Worm (Caenorhabditis elegans) whole organism, L2 larva: ENCODE data around the gene C13G5.2.

ENCODE experiments used
- ZK546.5 ChIP-seq: sonication (generic microtip); optimal IDR thresholded peaks from 2 replicates; lab custom pipeline; 2017; ENCODE audit warnings: missing biosample characterization, missing genetic modification characterization
- ama-1 ChIP-seq: fragments of 150-350 bp; optimal IDR thresholded peaks from 2 replicates; lab custom pipeline; 2018; ENCODE audit warnings: inconsistent platforms
- egl-27 ChIP-seq: sonication (generic microtip); optimal IDR thresholded peaks from 3 replicates; lab custom pipeline; 2017; ENCODE audit warnings: missing biosample characterization, missing genetic modification reagents, missing genetic modification characterization
- fos-1 ChIP-seq: fragments of 150-350 bp; optimal IDR thresholded peaks from 2 replicates; lab custom pipeline; 2014; ENCODE audit warnings: missing biosample characterization, missing genetic modification characterization
- lin-13 ChIP-seq: fragments of 150-350 bp; optimal IDR thresholded peaks from 2 replicates; lab custom pipeline; 2014; ENCODE audit warnings: missing biosample characterization, missing genetic modification reagents, missing genetic modification characterization
- lsy-2 ChIP-seq, 2 experiments: fragments of 150-350 bp in 1 of 2; sonication (generic microtip) in 1 of 2; optimal IDR thresholded peaks; 2 replicates each; lab custom pipeline; 2014 to 2017; ENCODE audit warnings: missing biosample characterization in 2 of 2, missing genetic modification characterization in 2 of 2
- ztf-11 ChIP-seq: sonication (generic microtip); optimal IDR thresholded peaks from 2 replicates; lab custom pipeline; 2017; ENCODE audit warnings: missing biosample characterization, missing genetic modification characterization

DNA sequence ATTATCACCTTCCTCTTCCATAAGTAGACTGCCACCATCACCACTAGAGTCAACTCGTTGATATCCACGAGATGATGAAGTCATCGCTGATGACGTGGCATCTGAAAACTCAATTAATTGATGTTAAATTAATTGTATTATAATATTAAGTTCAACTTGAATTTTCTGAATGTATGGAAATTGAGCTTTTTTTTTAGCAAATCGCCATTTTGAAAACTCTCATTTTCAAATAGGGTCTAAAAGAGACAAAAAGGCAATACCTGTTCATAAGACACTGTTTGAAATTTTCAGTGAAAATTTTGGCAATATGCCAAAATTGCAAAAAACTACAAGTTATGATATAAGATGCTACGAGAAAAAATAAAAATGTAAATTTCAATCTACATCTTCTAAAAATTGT lies 25.4 kb upstream of the C13G5.2 start, which contains the start of gene twk-7:
- TF ChIP-seq egl-27 (tag; lab: Kevin White, UChicago) = no peak
- no peak for TF ChIP-seq lin-13
- no peak for TF ChIP-seq ama-1 (lab: Kevin White, UChicago)
- TF ChIP-seq ztf-11 (tag; lab: Kevin White, UChicago) = no peak
- no peak for TF ChIP-seq ZK546.5 (tag; lab: Kevin White, UChicago)
- no peak for TF ChIP-seq fos-1 (tag; lab: Kevin White, UChicago)
- no peak for TF ChIP-seq lsy-2 (tag; optimal IDR thresholded peaks at IDR 0.05; lab: Kevin White, UChicago)
